Fruit fly (Drosophila melanogaster) whole organism, prepupa: ENCODE measurements around the gene CG14312.

ENCODE experiments used
- CG10631 ChIP-seq: fragments of 200-800 bp; sonication (Bioruptor generic); optimal IDR thresholded peaks from 2 replicates; lab custom pipeline; 2016; ENCODE audit warnings: missing biosample characterization, missing genetic modification characterization
- CG31627 ChIP-seq: fragments of 200-800 bp; sonication (Bioruptor generic); optimal IDR thresholded peaks from 3 replicates; lab custom pipeline; 2016; ENCODE audit warnings: missing biosample characterization, missing genetic modification characterization
- CG6792 ChIP-seq: fragments of 200-800 bp; sonication (Bioruptor generic); optimal IDR thresholded peaks from 3 replicates; lab custom pipeline; 2016; ENCODE audit warnings: missing biosample characterization, missing genetic modification characterization
- CG9139 ChIP-seq: fragments of 200-800 bp; sonication (Bioruptor generic); optimal IDR thresholded peaks from 3 replicates; lab custom pipeline; 2017; ENCODE audit warnings: missing biosample characterization, mild to moderate bottlenecking, missing genetic modification characterization
- Eip93F ChIP-seq: fragments of 200-800 bp; sonication (Bioruptor generic); optimal IDR thresholded peaks from 2 replicates; lab custom pipeline; 2016; ENCODE audit warnings: missing biosample characterization, mild to moderate bottlenecking, missing genetic modification characterization
- Ets21C ChIP-seq: fragments of 200-800 bp; sonication (Bioruptor generic); optimal IDR thresholded peaks from 3 replicates; lab custom pipeline; 2016; ENCODE audit warnings: missing biosample characterization, missing genetic modification characterization
- Gug ChIP-seq: fragments of 200-800 bp; sonication (Bioruptor generic); IDR thresholded peaks from 2 replicates; pipeline ENCODE4 v1.3.6; 2022; ENCODE audit warnings: missing biosample characterization, missing genetic modification characterization
- Sox102F ChIP-seq: fragments of 200-800 bp; sonication (Bioruptor generic); optimal IDR thresholded peaks from 2 replicates; lab custom pipeline; 2016; ENCODE audit warnings: missing biosample characterization, mild to moderate bottlenecking, missing genetic modification characterization
- Sox14 ChIP-seq: fragments of 200-800 bp; sonication (Bioruptor generic); optimal IDR thresholded peaks from 3 replicates; lab custom pipeline; 2016; ENCODE audit warnings: missing biosample characterization, missing genetic modification characterization
- net ChIP-seq: fragments of 200-800 bp; sonication (Bioruptor generic); optimal IDR thresholded peaks from 3 replicates; lab custom pipeline; 2016; ENCODE audit warnings: missing biosample characterization, missing genetic modification characterization

DNA sequence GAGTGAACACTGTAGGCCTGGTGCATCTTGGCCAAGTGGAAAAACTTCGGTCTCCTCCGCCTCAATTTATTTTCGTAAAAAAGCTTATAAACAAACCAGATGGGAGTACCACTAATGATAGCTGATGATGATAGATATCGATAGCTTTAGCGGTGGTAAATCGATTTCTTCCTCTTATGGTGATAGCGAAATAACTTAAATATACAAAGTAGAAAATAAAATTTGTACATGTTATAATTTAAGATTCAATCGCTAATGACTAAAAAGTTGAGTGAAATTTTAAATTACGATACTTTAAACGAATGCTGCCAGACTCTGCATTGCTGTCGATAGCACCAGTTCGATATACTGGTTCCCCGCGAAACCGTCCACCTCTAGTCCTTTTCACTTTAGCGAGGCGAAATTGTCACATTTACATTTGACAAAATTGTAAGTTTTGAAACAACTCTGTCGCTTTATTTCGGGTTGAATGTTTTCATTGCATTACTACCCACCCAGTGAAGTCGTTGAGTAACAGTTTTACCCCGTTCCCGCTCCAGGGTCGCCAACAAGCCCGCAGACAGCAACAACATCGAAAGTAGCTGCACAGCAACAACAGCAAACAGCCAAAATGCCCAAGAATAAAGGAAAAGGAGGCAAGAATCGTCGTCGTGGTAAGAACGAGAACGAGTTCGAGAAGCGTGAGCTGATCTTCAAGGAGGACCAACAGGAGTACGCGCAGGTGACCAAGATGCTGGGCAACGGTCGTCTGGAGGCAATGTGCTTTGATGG lies 8.8 kb downstream of the CG14312 start, which contains the start of the genes Vps39 and eIF1A:
- TF ChIP-seq Ets21C (GFP tag; lab: Kevin White, UChicago) (no peak), CG6792 (GFP tag; lab: Kevin White, UChicago) (no peak), Eip93F (GFP tag; lab: Kevin White, UChicago) (peak; percentile 42), Sox102F (GFP tag; lab: Kevin White, UChicago) (no peak), CG31627 (GFP tag; lab: Kevin White, UChicago) (peak; percentile 17), Sox14 (GFP tag; lab: Kevin White, UChicago) (peak; percentile 17), net (GFP tag; lab: Kevin White, UChicago) (no peak), Gug (GFP tag; lab: Robert Waterston, UW) (no peak), CG9139 (no peak), CG10631 (GFP tag; lab: Kevin White, UChicago) (no peak)
